Fruit fly (Drosophila melanogaster) whole organism, embryonic: ENCODE data around the gene Zn72D.
A peak's percentile ranks its signal among the peaks of the same experiment; 100 is the strongest.

Source experiments
- Ada2b ChIP-seq: fragments of 200-800 bp; sonication (Bioruptor generic); IDR thresholded peaks from 2 replicates; pipeline ENCODE4 v1.3.6; 2022; ENCODE audit warnings: missing biosample characterization, missing genetic modification characterization
- Asciz ChIP-seq: fragments of 200-800 bp; sonication (Bioruptor generic); optimal IDR thresholded peaks from 2 replicates; lab custom pipeline; 2017; ENCODE audit warnings: missing biosample characterization, mild to moderate bottlenecking, missing genetic modification characterization, missing genetic modification reagents
- Bdp1 ChIP-seq: fragments of 200-800 bp; sonication (Bioruptor generic); optimal IDR thresholded peaks from 3 replicates; lab custom pipeline; 2016; ENCODE audit warnings: missing biosample characterization, missing genetic modification characterization
- Blimp-1 ChIP-seq: fragments of 200-800 bp; sonication (Bioruptor generic); optimal IDR thresholded peaks from 3 replicates; lab custom pipeline; 2018; ENCODE audit warnings: missing biosample characterization, missing genetic modification characterization, mild to moderate bottlenecking, moderate library complexity, missing genetic modification reagents
- CG10274 ChIP-seq: fragments of 200-800 bp; sonication (Bioruptor generic); optimal IDR thresholded peaks from 3 replicates; lab custom pipeline; 2017; ENCODE audit warnings: missing biosample characterization, mild to moderate bottlenecking, missing genetic modification characterization
- CG10431 ChIP-seq: fragments of 200-800 bp; sonication (Bioruptor generic); optimal IDR thresholded peaks from 3 replicates; lab custom pipeline; 2018; ENCODE audit warnings: missing biosample characterization, mild to moderate bottlenecking, missing genetic modification characterization
- CG12744 ChIP-seq: fragments of 200-800 bp; sonication (Bioruptor generic); optimal IDR thresholded peaks from 2 replicates; lab custom pipeline; 2016; ENCODE audit warnings: missing biosample characterization, missing genetic modification characterization
- CG13775 ChIP-seq: fragments of 200-800 bp; sonication (Bioruptor generic); optimal IDR thresholded peaks from 3 replicates; lab custom pipeline; 2017; ENCODE audit warnings: missing biosample characterization, mild to moderate bottlenecking, missing genetic modification characterization
- CG13894 ChIP-seq: fragments of 200-800 bp; sonication (Bioruptor generic); optimal IDR thresholded peaks from 3 replicates; lab custom pipeline; 2018; ENCODE audit warnings: missing biosample characterization, mild to moderate bottlenecking, missing genetic modification characterization, moderate library complexity
- CG1602 ChIP-seq: fragments of 200-800 bp; sonication (Bioruptor generic); optimal IDR thresholded peaks from 3 replicates; lab custom pipeline; 2016; ENCODE audit warnings: missing biosample characterization, missing genetic modification characterization
- CG1647 ChIP-seq: fragments of 200-800 bp; sonication (Bioruptor generic); optimal IDR thresholded peaks from 3 replicates; lab custom pipeline; 2016; ENCODE audit warnings: missing biosample characterization, missing genetic modification characterization
- CG17385 ChIP-seq: fragments of 200-800 bp; sonication (Bioruptor generic); optimal IDR thresholded peaks from 3 replicates; lab custom pipeline; 2018; ENCODE audit warnings: missing biosample characterization, mild to moderate bottlenecking, missing genetic modification characterization
- CG17912 ChIP-seq: fragments of 200-800 bp; sonication (Bioruptor generic); optimal IDR thresholded peaks from 2 replicates; lab custom pipeline; 2018; ENCODE audit warnings: missing biosample characterization, mild to moderate bottlenecking, missing genetic modification characterization
- CG18011 ChIP-seq: fragments of 200-800 bp; sonication (Bioruptor generic); optimal IDR thresholded peaks from 2 replicates; lab custom pipeline; 2017; ENCODE audit warnings: missing biosample characterization, missing genetic modification characterization, mild to moderate bottlenecking, moderate library complexity, missing genotype
- CG3163 ChIP-seq: fragments of 200-800 bp; sonication (Bioruptor generic); optimal IDR thresholded peaks from 3 replicates; lab custom pipeline; 2016; ENCODE audit warnings: missing biosample characterization, missing genetic modification characterization
- CG3726 ChIP-seq: fragments of 200-800 bp; sonication (Bioruptor generic); IDR thresholded peaks from 3 replicates; pipeline ENCODE4, ENCODE4 v1.3.6; 2022; ENCODE audit warnings: missing biosample characterization, missing genetic modification characterization
- CG7357 ChIP-seq: fragments of 200-800 bp; sonication (Bioruptor generic); IDR thresholded peaks from 3 replicates; pipeline ENCODE4 v1.3.6; 2022; ENCODE audit warnings: missing biosample characterization, missing genetic modification characterization
- CG7745 ChIP-seq: fragments of 200-800 bp; sonication (Bioruptor generic); optimal IDR thresholded peaks from 2 replicates; lab custom pipeline; 2018; ENCODE audit warnings: missing biosample characterization, mild to moderate bottlenecking, missing genetic modification characterization, moderate library complexity
- CG7963 ChIP-seq: fragments of 200-800 bp; sonication (Bioruptor generic); IDR thresholded peaks from 3 replicates; pipeline ENCODE4 v1.3.6; 2022; ENCODE audit warnings: missing biosample characterization, missing genetic modification characterization; ENCODE audit not compliant: partially characterized antibody
- CG8388 ChIP-seq: fragments of 200-800 bp; sonication (Bioruptor generic); optimal IDR thresholded peaks from 2 replicates; lab custom pipeline; 2019; ENCODE audit warnings: missing biosample characterization, mild to moderate bottlenecking, missing genetic modification characterization, moderate library complexity
- CG8924 ChIP-seq: fragments of 200-800 bp; optimal IDR thresholded peaks from 3 replicates; lab custom pipeline; 2019; ENCODE audit warnings: missing biosample characterization, mild to moderate bottlenecking, missing genetic modification characterization, moderate library complexity
- CG8944 ChIP-seq: fragments of 200-800 bp; sonication (Bioruptor generic); optimal IDR thresholded peaks from 3 replicates; lab custom pipeline; 2016; ENCODE audit warnings: missing biosample characterization, missing genetic modification characterization
- CHES-1-like ChIP-seq: fragments of 200-800 bp; sonication (Bioruptor generic); optimal IDR thresholded peaks from 2 replicates; lab custom pipeline; 2016; ENCODE audit warnings: missing biosample characterization, missing genetic modification characterization
- Mrtf ChIP-seq: fragments of 200-800 bp; sonication (Bioruptor generic); IDR thresholded peaks from 3 replicates; pipeline ENCODE4 v1.3.6; 2022; ENCODE audit warnings: missing biosample characterization, missing genetic modification characterization
- Sox100B ChIP-seq: fragments of 200-800 bp; sonication (Bioruptor generic); optimal IDR thresholded peaks from 3 replicates; lab custom pipeline; 2018; ENCODE audit warnings: missing biosample characterization, mild to moderate bottlenecking, missing genetic modification characterization
- Sox102F ChIP-seq: fragments of 200-800 bp; sonication (Bioruptor generic); optimal IDR thresholded peaks from 2 replicates; lab custom pipeline; 2018; ENCODE audit warnings: missing biosample characterization, mild to moderate bottlenecking, missing genetic modification characterization, moderate library complexity
- Sry-δ ChIP-seq: fragments of 200-800 bp; sonication (Bioruptor generic); optimal IDR thresholded peaks from 2 replicates; lab custom pipeline; 2016; ENCODE audit warnings: missing biosample characterization, missing genetic modification characterization
- Usf ChIP-seq: fragments of 200-800 bp; sonication (Bioruptor generic); optimal IDR thresholded peaks from 2 replicates; lab custom pipeline; 2017; ENCODE audit warnings: missing genotype, missing biosample characterization, missing genetic modification characterization
- Xbp1 ChIP-seq: fragments of 200-800 bp; sonication (Bioruptor generic); optimal IDR thresholded peaks from 3 replicates; lab custom pipeline; 2016; ENCODE audit warnings: missing biosample characterization, mild to moderate bottlenecking, missing genetic modification characterization
- amos ChIP-seq: fragments of 200-800 bp; sonication (Bioruptor generic); IDR thresholded peaks from 2 replicates; pipeline ENCODE4 v1.3.6; 2022; ENCODE audit warnings: missing biosample characterization, missing genetic modification characterization; ENCODE audit not compliant: partially characterized antibody
- aop ChIP-seq: fragments of 200-800 bp; sonication (Bioruptor generic); IDR thresholded peaks from 2 replicates; pipeline ENCODE4 v1.3.6; 2022; ENCODE audit warnings: missing biosample characterization, missing genetic modification characterization
- ap ChIP-seq: fragments of 200-800 bp; sonication (Bioruptor generic); IDR thresholded peaks from 2 replicates; pipeline ENCODE4 v1.3.6; 2022; ENCODE audit warnings: missing biosample characterization, missing genetic modification characterization
- cato ChIP-seq: fragments of 200-800 bp; sonication (Bioruptor generic); optimal IDR thresholded peaks from 2 replicates; lab custom pipeline; 2016; ENCODE audit warnings: missing biosample characterization, missing genetic modification characterization, borderline replicate concordance
- crc ChIP-seq: fragments of 200-800 bp; sonication (Bioruptor generic); optimal IDR thresholded peaks from 2 replicates; lab custom pipeline; 2016; ENCODE audit warnings: missing biosample characterization, missing genetic modification characterization
- fd64A ChIP-seq: fragments of 200-800 bp; sonication (Bioruptor generic); optimal IDR thresholded peaks from 3 replicates; lab custom pipeline; 2018; ENCODE audit warnings: missing biosample characterization, mild to moderate bottlenecking, missing genetic modification characterization
- fru ChIP-seq: fragments of >200 bp; optimal IDR thresholded peaks from 2 replicates; lab custom pipeline; 2017
- gfzf ChIP-seq: fragments of 200-800 bp; sonication (Bioruptor generic); optimal IDR thresholded peaks from 2 replicates; lab custom pipeline; 2016; ENCODE audit warnings: missing biosample characterization, mild to moderate bottlenecking, missing genetic modification characterization, moderate library complexity
- lab ChIP-seq: fragments of 200-800 bp; sonication (Bioruptor generic); optimal IDR thresholded peaks from 3 replicates; lab custom pipeline; 2017; ENCODE audit warnings: missing biosample characterization, missing genetic modification characterization, mild to moderate bottlenecking, moderate library complexity, missing genetic modification reagents
- maf-S ChIP-seq: fragments of 200-800 bp; sonication (Bioruptor generic); optimal IDR thresholded peaks from 2 replicates; lab custom pipeline; 2016; ENCODE audit warnings: missing biosample characterization, missing genetic modification characterization
- pita ChIP-seq: fragments of 200-800 bp; sonication (Bioruptor generic); optimal IDR thresholded peaks from 2 replicates; lab custom pipeline; 2017; ENCODE audit warnings: missing biosample characterization, mild to moderate bottlenecking, missing genetic modification characterization
- pnt ChIP-seq: fragments of 200-800 bp; sonication (Bioruptor generic); optimal IDR thresholded peaks from 3 replicates; lab custom pipeline; 2016; ENCODE audit warnings: missing biosample characterization, missing genetic modification characterization
- seq ChIP-seq: fragments of 200-800 bp; sonication (Bioruptor generic); IDR thresholded peaks from 2 replicates; pipeline ENCODE4 v1.3.6; 2022; ENCODE audit warnings: missing biosample characterization, missing genetic modification characterization
- shn ChIP-seq: fragments of 200-800 bp; sonication (Bioruptor generic); optimal IDR thresholded peaks from 3 replicates; lab custom pipeline; 2016; ENCODE audit warnings: missing biosample characterization, missing genetic modification characterization
- sob ChIP-seq: fragments of 200-800 bp; sonication (Bioruptor generic); IDR thresholded peaks from 2 replicates; pipeline ENCODE4 v1.3.6; 2022; ENCODE audit warnings: missing biosample characterization, missing genetic modification characterization
- stwl ChIP-seq: fragments of 200-800 bp; sonication (Bioruptor generic); optimal IDR thresholded peaks from 3 replicates; lab custom pipeline; 2018; ENCODE audit warnings: missing biosample characterization, mild to moderate bottlenecking, missing genetic modification characterization, moderate library complexity
- tna ChIP-seq: fragments of 200-800 bp; sonication (Bioruptor generic); IDR thresholded peaks from 2 replicates; pipeline ENCODE4 v1.3.6; 2022; ENCODE audit warnings: missing biosample characterization, missing genetic modification characterization; ENCODE audit not compliant: partially characterized antibody
- twi ChIP-seq: fragments of 200-800 bp; optimal IDR thresholded peaks from 2 replicates; lab custom pipeline; 2019; ENCODE audit warnings: missing biosample characterization, mild to moderate bottlenecking, missing genetic modification characterization, moderate library complexity
- zen ChIP-seq: fragments of 200-800 bp; sonication (Bioruptor generic); optimal IDR thresholded peaks from 3 replicates; lab custom pipeline; 2018; ENCODE audit warnings: missing biosample characterization, mild to moderate bottlenecking, missing genetic modification characterization, moderate library complexity
- zf30C ChIP-seq: fragments of 200-800 bp; sonication (Bioruptor generic); optimal IDR thresholded peaks from 3 replicates; lab custom pipeline; 2018; ENCODE audit warnings: missing biosample characterization, mild to moderate bottlenecking, missing genetic modification characterization

Zn72D gene

DNA sequence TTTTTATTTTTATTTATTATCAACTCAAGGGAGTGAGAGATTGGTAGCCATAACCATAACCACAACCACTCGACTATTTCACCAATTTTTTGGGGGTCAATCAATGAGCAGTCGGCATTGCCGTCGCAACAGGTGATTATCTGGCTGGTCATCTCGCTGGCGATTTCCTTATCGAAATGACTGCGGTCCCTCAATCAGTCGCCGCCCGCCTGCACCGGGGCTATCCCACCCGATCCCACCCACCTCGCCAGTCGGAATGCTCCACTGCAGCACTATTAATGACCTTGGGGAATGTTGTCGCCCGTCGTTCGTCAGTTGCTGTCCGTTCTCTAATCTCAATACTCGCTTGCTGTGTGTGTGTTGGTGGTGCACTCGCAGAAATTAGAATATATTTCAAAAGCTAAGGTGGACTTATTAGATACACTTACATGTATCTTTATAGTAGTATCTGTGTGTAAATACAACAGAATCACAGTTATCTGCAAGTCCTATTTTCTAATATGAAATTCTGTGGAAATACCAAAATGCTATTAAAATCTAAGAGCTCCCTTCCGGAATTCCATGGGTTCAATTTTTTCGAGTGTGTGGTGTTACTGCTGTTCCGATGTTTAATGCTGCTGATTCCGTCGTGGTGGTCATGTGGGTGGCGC is 48.1 kb upstream of the Zn72D start (continued):
- TF ChIP-seq CG7745 (tag; lab: Kevin White, UChicago), result no peak
- no peak for TF ChIP-seq CG17912 (GFP tag; lab: Kevin White, UChicago)
- TF ChIP-seq CG7357 (GFP tag; lab: Robert Waterston, UW), result 0 out of 3 replicates have a peak, but pooled peaks have one; percentile 35
- peak; percentile 44 for TF ChIP-seq pnt
- no peak for TF ChIP-seq CG12744 (GFP tag; lab: Kevin White, UChicago)
- TF ChIP-seq seq (GFP tag; lab: Robert Waterston, UW), result peak; percentile 70
- peak; percentile 57 for TF ChIP-seq zf30C (GFP tag; lab: Kevin White, UChicago)
- peak; percentile 77 for TF ChIP-seq lab (GFP tag; lab: Kevin White, UChicago)
- TF ChIP-seq CG13894 (tag; lab: Kevin White, UChicago), result peak; percentile 49
- TF ChIP-seq Blimp-1 (GFP tag; lab: Kevin White, UChicago), result peak; percentile 63
- TF ChIP-seq CG8388 (GFP tag; lab: Kevin White, UChicago), result peak; percentile 48
- no peak for TF ChIP-seq Ada2b (GFP tag; lab: Robert Waterston, UW)
- TF ChIP-seq stwl (tag; lab: Kevin White, UChicago), result no peak
- TF ChIP-seq ap, result 0 out of 2 replicates have a peak, but pooled peaks have one; percentile 26
- peak; percentile 62 for TF ChIP-seq CHES-1-like
- no peak for TF ChIP-seq tna (GFP tag; lab: Robert Waterston, UW)
- peak; percentile 16 for TF ChIP-seq CG3163
- no peak for TF ChIP-seq CG8944 (GFP tag; lab: Kevin White, UChicago)
- TF ChIP-seq sob, result peak; percentile 54; the same call in 1 of the 2 replicates
- TF ChIP-seq Sox100B (GFP tag; lab: Kevin White, UChicago), result peak; percentile 55
- TF ChIP-seq Usf (GFP tag; lab: Kevin White, UChicago), result peak; percentile 42
- TF ChIP-seq CG1647, result no peak
- peak; percentile 7 for TF ChIP-seq twi (tag; lab: Kevin White, UChicago)
- TF ChIP-seq amos (GFP tag; lab: Robert Waterston, UW), result no peak
- TF ChIP-seq crc (GFP tag; lab: Kevin White, UChicago), result peak; percentile 37
- no peak for TF ChIP-seq CG18011 (GFP tag; lab: Kevin White, UChicago)
- peak; percentile 54 for TF ChIP-seq CG1602
- TF ChIP-seq Asciz (GFP tag; lab: Kevin White, UChicago), result peak; percentile 35
- TF ChIP-seq Xbp1 (GFP tag; lab: Kevin White, UChicago), result peak; percentile 64
- TF ChIP-seq zen (tag; lab: Kevin White, UChicago), result no peak
- TF ChIP-seq gfzf (GFP tag; lab: Kevin White, UChicago), result no peak
- peak; percentile 41 for TF ChIP-seq maf-S (GFP tag; lab: Kevin White, UChicago)
- no peak for TF ChIP-seq CG7963 (GFP tag; lab: Robert Waterston, UW)
- peak; percentile 3 for TF ChIP-seq Sry-δ (GFP tag; lab: Kevin White, UChicago)
- TF ChIP-seq cato (GFP tag; lab: Kevin White, UChicago), result peak; percentile 4
- peak; percentile 65 for TF ChIP-seq Bdp1
- TF ChIP-seq fd64A (GFP tag; lab: Kevin White, UChicago), result no peak
- peak; percentile 41 for TF ChIP-seq CG10274 (GFP tag; lab: Kevin White, UChicago)
- TF ChIP-seq aop (GFP tag; lab: Robert Waterston, UW), result no peak
- peak; percentile 73 for TF ChIP-seq shn (GFP tag; lab: Kevin White, UChicago)
- 0 out of 3 replicates have a peak, but pooled peaks have one; percentile 23 for TF ChIP-seq Mrtf (GFP tag; lab: Robert Waterston, UW)
- peak; percentile 65 for TF ChIP-seq CG13775 (GFP tag; lab: Kevin White, UChicago)
- TF ChIP-seq fru (lab: Kevin White, UChicago), result no peak
- TF ChIP-seq pita, result no peak
- 0 out of 3 replicates have a peak, but pooled peaks have one; percentile 24 for TF ChIP-seq CG3726 (GFP tag; lab: Robert Waterston, UW)
- peak; percentile 65 for TF ChIP-seq CG17385 (GFP tag; lab: Kevin White, UChicago)
- peak; percentile 56 for TF ChIP-seq Sox102F (GFP tag; lab: Kevin White, UChicago)
- no peak for TF ChIP-seq CG10431 (GFP tag; lab: Kevin White, UChicago)
- peak; percentile 73 for TF ChIP-seq CG8924 (tag; lab: Kevin White, UChicago)
